Worm (Caenorhabditis elegans) whole organism, late embryonic: ENCODE results near the gene mam-6.

ENCODE experiments used
- T23F11.4 ChIP-seq: fragments of 200-800 bp; sonication (Bioruptor generic); optimal IDR thresholded peaks from 2 replicates; lab custom pipeline; 2018; ENCODE audit warnings: mild to moderate bottlenecking, missing genetic modification characterization, missing compliant biosample characterization
- ceh-14 ChIP-seq: sonication (generic microtip); optimal IDR thresholded peaks from 2 replicates; lab custom pipeline; 2016; ENCODE audit warnings: missing genotype, missing genetic modification characterization, missing compliant biosample characterization
- ceh-24 ChIP-seq: sonication (generic microtip); optimal IDR thresholded peaks from 2 replicates; lab custom pipeline; 2016; ENCODE audit warnings: mild to moderate bottlenecking, missing genetic modification characterization, missing compliant biosample characterization
- ceh-9 ChIP-seq: sonication (generic microtip); optimal IDR thresholded peaks from 2 replicates; lab custom pipeline; 2016; ENCODE audit warnings: mild to moderate bottlenecking, missing genetic modification characterization, inconsistent platforms, missing compliant biosample characterization
- fkh-6 ChIP-seq: sonication (generic microtip); optimal IDR thresholded peaks from 2 replicates; lab custom pipeline; 2016; ENCODE audit warnings: missing genetic modification characterization, missing compliant biosample characterization
- hlh-13 ChIP-seq: fragments of 200-800 bp; sonication (Bioruptor generic); optimal IDR thresholded peaks from 2 replicates; lab custom pipeline; 2018; ENCODE audit warnings: mild to moderate bottlenecking, missing genetic modification characterization, missing compliant biosample characterization
- hlh-6 ChIP-seq: sonication (generic microtip); optimal IDR thresholded peaks from 2 replicates; lab custom pipeline; 2016; ENCODE audit warnings: missing genotype, missing genetic modification characterization, missing compliant biosample characterization
- pha-2 ChIP-seq: sonication (generic microtip); optimal IDR thresholded peaks from 2 replicates; lab custom pipeline; 2017; ENCODE audit warnings: mild to moderate bottlenecking, missing genetic modification characterization, missing compliant biosample characterization
- tbx-2 ChIP-seq: sonication (generic microtip); optimal IDR thresholded peaks from 2 replicates; lab custom pipeline; 2016; ENCODE audit warnings: missing genetic modification characterization, missing compliant biosample characterization
- unc-42 ChIP-seq: sonication (generic microtip); optimal IDR thresholded peaks from 2 replicates; lab custom pipeline; 2016; ENCODE audit warnings: missing genotype, missing genetic modification characterization, missing compliant biosample characterization
- unc-55 ChIP-seq: sonication (generic microtip); optimal IDR thresholded peaks from 2 replicates; lab custom pipeline; 2017; ENCODE audit warnings: missing biosample characterization, missing genetic modification reagents, missing genetic modification characterization

ce11 chrX:15053223-15053933 is 15.8 kb downstream of the mam-6 start, which contains the start of gene H03G16.1:
- TF ChIP-seq T23F11.4 (GFP tag; lab: Kevin White, UChicago): no peak
- no peak for TF ChIP-seq tbx-2 (tag; lab: Kevin White, UChicago)
- TF ChIP-seq hlh-6 (tag; lab: Kevin White, UChicago): no peak
- TF ChIP-seq ceh-14: no peak
- no peak for TF ChIP-seq unc-55 (GFP tag; lab: Kevin White, UChicago)
- TF ChIP-seq pha-2: no peak
- TF ChIP-seq unc-42 (tag; lab: Kevin White, UChicago): no peak
- no peak for TF ChIP-seq ceh-9 (tag; lab: Kevin White, UChicago)
- no peak for TF ChIP-seq hlh-13
- TF ChIP-seq fkh-6: no peak
- no peak for TF ChIP-seq ceh-24 (tag; lab: Kevin White, UChicago)
